Worm (Caenorhabditis elegans): ENCODE data around the gene C04B4.4.

- no peak for TF ChIP-seq him-1 (tag; optimal IDR thresholded peaks at IDR 0.05)
- TF ChIP-seq dao-5 (tag; optimal IDR thresholded peaks at IDR 0.05) = no peak
- no peak for TF ChIP-seq W03F9.2 (tag; optimal IDR thresholded peaks at IDR 0.05)
These were observed 5.8 kb downstream of the C04B4.4 start, which contains the start of gene W06D11.2 for ce11 chrX:12296392-12296791.
